Fruit fly (Drosophila melanogaster): ENCODE data around the gene CG17328.

CG17328 gene

DNA sequence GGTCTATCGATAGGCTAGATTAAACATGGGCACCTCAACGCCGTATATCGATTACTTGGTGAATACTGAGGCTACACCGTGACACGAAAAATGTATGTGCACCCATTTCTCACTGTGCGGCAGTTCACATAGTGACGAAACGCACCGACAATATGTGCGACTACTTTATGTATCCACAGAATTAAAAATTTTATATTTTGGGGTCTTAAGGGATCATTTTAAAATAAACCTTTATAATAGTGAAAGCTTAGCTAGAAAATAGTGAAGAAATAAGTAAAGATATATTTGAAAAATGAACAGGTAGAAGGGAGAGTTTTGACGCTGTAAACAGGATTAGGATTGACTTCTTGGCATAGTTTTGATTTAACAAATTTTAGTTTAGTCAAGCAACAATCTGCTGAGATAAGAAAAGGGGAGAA is 29.4 kb downstream of the CG17328 start, which contains the start of gene mRpL4 (continued):
- TF ChIP-seq CG12104 (GFP tag; optimal IDR thresholded peaks at IDR 0.05) (no peak), CG18262 (tag; optimal IDR thresholded peaks at IDR 0.05) (peak; percentile 57), CG17612 (GFP tag; IDR thresholded peaks at IDR 0.05) (peak; percentile 31; the same call in 1 of the 2 replicates), Hr3 (GFP tag; optimal IDR thresholded peaks at IDR 0.05) (peak; percentile 79), ems (GFP tag; optimal IDR thresholded peaks at IDR 0.05) (peak; percentile 68), CG6854 (GFP tag; optimal IDR thresholded peaks at IDR 0.05) (no peak), CG14667 (GFP tag; IDR thresholded peaks at IDR 0.05) (no peak), CG12659 (GFP tag; optimal IDR thresholded peaks at IDR 0.05) (peak; percentile 80), NK7.1 (GFP tag; optimal IDR thresholded peaks at IDR 0.05) (no peak), CG1792 (GFP tag; optimal IDR thresholded peaks at IDR 0.05) (no peak), nerfin-2 (GFP tag; IDR thresholded peaks at IDR 0.05; ENCODE audit: partially characterized antibody) (peak; percentile 98), CG14050 (GFP tag; IDR thresholded peaks at IDR 0.05) (no peak), wor (GFP tag; IDR thresholded peaks at IDR 0.05) (no peak), schlank (tag; optimal IDR thresholded peaks at IDR 0.05) (peak; percentile 5), org-1 (GFP tag; optimal IDR thresholded peaks at IDR 0.05) (no peak), Hr78 (GFP tag; optimal IDR thresholded peaks at IDR 0.05) (no peak), maf-S (GFP tag; optimal IDR thresholded peaks at IDR 0.05) (peak; percentile 77), ssp (GFP tag; IDR thresholded peaks at IDR 0.05) (no peak), abd-A (tag; optimal IDR thresholded peaks at IDR 0.05) (no peak), CG11247 (GFP tag; IDR thresholded peaks at IDR 0.05) (peak; percentile 70), jigr1 (GFP tag; IDR thresholded peaks at IDR 0.05) (no peak), zen (tag; optimal IDR thresholded peaks at IDR 0.05) (peak; percentile 49), CG2120 (GFP tag; optimal IDR thresholded peaks at IDR 0.05) (peak; percentile 88), Mes4 (GFP tag; optimal IDR thresholded peaks at IDR 0.05) (peak; percentile 36), dpn (GFP tag; optimal IDR thresholded peaks at IDR 0.05) (peak; percentile 79 to 84), dm (GFP tag; optimal IDR thresholded peaks at IDR 0.05) (peak; percentile 79), CG1832 (GFP tag; optimal IDR thresholded peaks at IDR 0.05) (no peak), fru (optimal IDR thresholded peaks at IDR 0.05) (no peak), ERR (GFP tag; optimal IDR thresholded peaks at IDR 0.05) (peak; percentile 44), CG13894 (tag; optimal IDR thresholded peaks at IDR 0.05) (peak; percentile 59), CG30020 (tag; optimal IDR thresholded peaks at IDR 0.05) (peak; percentile 74), CG3065 (GFP tag; optimal IDR thresholded peaks at IDR 0.05) (peak; percentile 48), CG5180 (GFP tag; optimal IDR thresholded peaks at IDR 0.05) (no peak), CG43689 (GFP tag; IDR thresholded peaks at IDR 0.05) (no peak), salm (tag; optimal IDR thresholded peaks at IDR 0.05) (no peak), CG11695 (GFP tag; IDR thresholded peaks at IDR 0.05) (0 out of 3 replicates have a peak, but pooled peaks have one; percentile 32), unpg (GFP tag; optimal IDR thresholded peaks at IDR 0.05) (peak; percentile 60), CG34422 (GFP tag; IDR thresholded peaks at IDR 0.05) (no peak; the same call in none of the 3 replicates), CG1233 (GFP tag; optimal IDR thresholded peaks at IDR 0.05) (peak; percentile 44), CG12155 (GFP tag; optimal IDR thresholded peaks at IDR 0.05) (peak; percentile 71), Doc3 (GFP tag; IDR thresholded peaks at IDR 0.05; ENCODE audit: partially characterized antibody) (peak; percentile 99), CG14710 (tag; optimal IDR thresholded peaks at IDR 0.05) (peak; percentile 81), Ptx1 (GFP tag; IDR thresholded peaks at IDR 0.05) (peak; percentile 75), B-H1 (GFP tag; IDR thresholded peaks at IDR 0.05) (peak; percentile 35; the same call in 1 of the 3 replicates), CG2202 (tag; optimal IDR thresholded peaks at IDR 0.05) (no peak), CG17328 (GFP tag; IDR thresholded peaks at IDR 0.05) (peak; percentile 50; the same call in 1 of the 2 replicates), CG7963 (GFP tag; IDR thresholded peaks at IDR 0.05; ENCODE audit: partially characterized antibody) (peak; percentile 95), lola (GFP tag; optimal IDR thresholded peaks at IDR 0.05) (peak in 1 of 3 experiments; percentile 47), jing (GFP tag; optimal IDR thresholded peaks at IDR 0.05) (no peak), shn (GFP tag; optimal IDR thresholded peaks at IDR 0.05) (peak; percentile 76), MTF-1 (GFP tag; optimal IDR thresholded peaks at IDR 0.05; ENCODE audit: borderline replicate concordance) (no peak)

Data from whole organism, embryonic.